Worm (Caenorhabditis elegans) whole organism, late embryonic: Measurements from ENCODE around the gene clec-212.

Experiments
- C38D4.7 ChIP-seq: fragments of 200-800 bp; sonication (Bioruptor generic); optimal IDR thresholded peaks from 2 replicates; lab custom pipeline; 2018; ENCODE audit warnings: mild to moderate bottlenecking, missing genetic modification characterization, moderate library complexity, missing compliant biosample characterization
- F13H6.1 ChIP-seq: sonication (generic microtip); optimal IDR thresholded peaks from 2 replicates; lab custom pipeline; 2016; ENCODE audit warnings: missing genetic modification characterization, missing compliant biosample characterization
- K02D7.2 ChIP-seq: sonication (generic microtip); optimal IDR thresholded peaks from 2 replicates; lab custom pipeline; 2017; ENCODE audit warnings: mild to moderate bottlenecking, missing genetic modification characterization, missing compliant biosample characterization
- K09A11.1 ChIP-seq: sonication (generic microtip); optimal IDR thresholded peaks from 2 replicates; lab custom pipeline; 2017; ENCODE audit warnings: antibody characterized with exemption, mild to moderate bottlenecking, missing genetic modification characterization, missing compliant biosample characterization; ENCODE audit not compliant: insufficient read depth
- ahr-1 ChIP-seq: sonication (generic microtip); optimal IDR thresholded peaks from 2 replicates; lab custom pipeline; 2016; ENCODE audit warnings: missing genetic modification characterization, missing compliant biosample characterization
- ceh-22 ChIP-seq: sonication (generic microtip); optimal IDR thresholded peaks from 2 replicates; lab custom pipeline; 2017; ENCODE audit warnings: missing biosample characterization, missing genetic modification characterization
- ceh-45 ChIP-seq: fragments of 200-800 bp; sonication (Bioruptor generic); IDR thresholded peaks from 2 replicates; pipeline ENCODE4 v1.3.6; 2022; ENCODE audit warnings: missing genetic modification reagents, missing genetic modification characterization, missing compliant biosample characterization
- dve-1 ChIP-seq: sonication (generic microtip); optimal IDR thresholded peaks from 2 replicates; lab custom pipeline; 2017; ENCODE audit warnings: antibody characterized with exemption, mild to moderate bottlenecking, missing genetic modification characterization, missing compliant biosample characterization
- elt-2 ChIP-seq: sonication (generic microtip); optimal IDR thresholded peaks from 2 replicates; lab custom pipeline; 2016; ENCODE audit warnings: missing genetic modification reagents, missing genetic modification characterization, missing compliant biosample characterization
- elt-4 ChIP-seq: sonication (generic microtip); optimal IDR thresholded peaks from 2 replicates; lab custom pipeline; 2016; ENCODE audit warnings: missing genetic modification characterization, missing compliant biosample characterization
- fax-1 ChIP-seq: sonication (generic microtip); optimal IDR thresholded peaks from 2 replicates; lab custom pipeline; 2016; ENCODE audit warnings: missing genotype, missing genetic modification characterization, missing compliant biosample characterization
- fkh-10 ChIP-seq: fragments of 150-350 bp; optimal IDR thresholded peaks from 2 replicates; lab custom pipeline; 2014; ENCODE audit warnings: missing biosample characterization, missing genetic modification reagents, missing genetic modification characterization
- fkh-6 ChIP-seq: sonication (generic microtip); optimal IDR thresholded peaks from 2 replicates; lab custom pipeline; 2016; ENCODE audit warnings: missing genetic modification characterization, missing compliant biosample characterization
- gmeb-2 ChIP-seq: sonication (generic microtip); optimal IDR thresholded peaks from 2 replicates; lab custom pipeline; 2016; ENCODE audit warnings: missing genetic modification characterization, inconsistent platforms, missing compliant biosample characterization
- hlh-13 ChIP-seq: fragments of 200-800 bp; sonication (Bioruptor generic); optimal IDR thresholded peaks from 2 replicates; lab custom pipeline; 2018; ENCODE audit warnings: mild to moderate bottlenecking, missing genetic modification characterization, missing compliant biosample characterization
- hlh-30 ChIP-seq: sonication (generic microtip); optimal IDR thresholded peaks from 2 replicates; lab custom pipeline; 2017; ENCODE audit warnings: antibody characterized with exemption, missing genetic modification characterization, missing compliant biosample characterization; ENCODE audit not compliant: insufficient read depth
- hlh-8 ChIP-seq: sonication (generic microtip); optimal IDR thresholded peaks from 2 replicates; lab custom pipeline; 2016; ENCODE audit warnings: missing genotype, missing genetic modification characterization, missing compliant biosample characterization
- mec-3 ChIP-seq: sonication (generic microtip); optimal IDR thresholded peaks from 2 replicates; lab custom pipeline; 2016; ENCODE audit warnings: borderline replicate concordance, missing genetic modification characterization, missing compliant biosample characterization
- nfya-1 ChIP-seq: sonication (generic microtip); optimal IDR thresholded peaks from 2 replicates; lab custom pipeline; 2017; ENCODE audit warnings: missing genetic modification characterization, mild to moderate bottlenecking, missing compliant biosample characterization, antibody characterized with exemption, moderate library complexity
- pag-3 ChIP-seq: sonication (generic microtip); optimal IDR thresholded peaks from 2 replicates; lab custom pipeline; 2016; ENCODE audit warnings: missing compliant biosample characterization, missing genetic modification characterization, borderline replicate concordance
- pha-2 ChIP-seq: sonication (generic microtip); optimal IDR thresholded peaks from 2 replicates; lab custom pipeline; 2017; ENCODE audit warnings: mild to moderate bottlenecking, missing genetic modification characterization, missing compliant biosample characterization
- rnt-1 ChIP-seq: sonication (generic microtip); optimal IDR thresholded peaks from 2 replicates; lab custom pipeline; 2016; ENCODE audit warnings: missing genetic modification characterization, missing compliant biosample characterization
- syd-9 ChIP-seq: sonication (generic microtip); optimal IDR thresholded peaks from 2 replicates; lab custom pipeline; 2016; ENCODE audit warnings: mild to moderate bottlenecking, missing genetic modification characterization, moderate library complexity, missing compliant biosample characterization
- tbx-7 ChIP-seq: sonication (generic microtip); optimal IDR thresholded peaks from 2 replicates; lab custom pipeline; 2016; ENCODE audit warnings: missing genotype, missing genetic modification characterization, missing compliant biosample characterization

The clec-212 gene

DNA sequence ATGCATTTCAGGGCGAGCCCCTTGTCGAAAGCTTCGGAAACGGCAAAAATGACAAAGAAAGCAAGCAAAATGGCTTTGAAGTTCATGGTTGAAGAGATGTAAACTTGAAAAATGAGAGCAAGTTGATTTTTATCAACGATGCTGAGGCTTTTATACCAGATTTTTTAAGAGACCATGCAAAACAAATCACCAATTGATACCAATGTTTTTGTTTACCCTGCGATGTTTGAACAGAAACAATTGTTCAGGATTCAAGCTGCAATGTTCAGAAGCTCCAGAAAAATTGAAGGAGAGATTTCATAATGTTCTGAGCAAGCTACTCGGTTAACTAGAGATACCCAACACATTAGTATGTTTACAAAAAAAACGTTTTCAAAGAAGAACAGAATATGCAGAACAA lies 47.9 kb downstream of the clec-212 start, which contains the start of gene C54F6.15:
Gene C54F6.15, minus strand, starts transcription at position 101 of the 400 bp plus-strand sequence.
- TF ChIP-seq K02D7.2 (tag; lab: Kevin White, UChicago) (no peak), pha-2 (no peak), fax-1 (tag; lab: Kevin White, UChicago) (no peak), hlh-13 (no peak), hlh-8 (tag; lab: Kevin White, UChicago) (no peak), mec-3 (no peak), nfya-1 (tag; lab: Kevin White, UChicago) (no peak), fkh-10 (no peak), tbx-7 (tag; lab: Kevin White, UChicago) (no peak), F13H6.1 (tag; lab: Kevin White, UChicago) (no peak)

DNA sequence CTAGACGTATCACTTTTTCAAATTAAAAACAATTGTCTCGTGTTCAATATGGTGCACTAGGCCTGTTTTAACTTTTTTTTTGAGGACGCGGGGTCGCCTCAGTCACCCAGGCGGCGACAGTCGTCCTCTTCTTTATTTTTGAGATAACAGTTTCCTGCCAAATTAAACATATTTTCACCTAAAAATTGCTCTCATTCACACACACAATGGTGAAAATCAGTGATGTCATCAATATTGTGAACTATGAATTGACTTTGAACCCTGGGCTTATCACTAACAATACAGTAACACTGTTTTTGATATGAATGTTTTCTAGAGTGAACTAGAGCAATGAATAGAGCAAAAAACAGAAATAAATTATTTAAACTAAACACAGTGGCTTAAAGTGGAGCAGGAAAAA lies 48.9 kb downstream of the clec-212 start:
- no peak for TF ChIP-seq C38D4.7
- TF ChIP-seq elt-4 (tag; lab: Kevin White, UChicago), result no peak
- TF ChIP-seq gmeb-2, result no peak
- no peak for TF ChIP-seq rnt-1
- no peak for TF ChIP-seq K09A11.1
- TF ChIP-seq dve-1 (tag; lab: Kevin White, UChicago), result no peak
- TF ChIP-seq fkh-6, result no peak
- TF ChIP-seq ahr-1, result no peak
- no peak for TF ChIP-seq pag-3 (tag; lab: Kevin White, UChicago)
- TF ChIP-seq elt-2 (tag; lab: Kevin White, UChicago), result no peak

DNA sequence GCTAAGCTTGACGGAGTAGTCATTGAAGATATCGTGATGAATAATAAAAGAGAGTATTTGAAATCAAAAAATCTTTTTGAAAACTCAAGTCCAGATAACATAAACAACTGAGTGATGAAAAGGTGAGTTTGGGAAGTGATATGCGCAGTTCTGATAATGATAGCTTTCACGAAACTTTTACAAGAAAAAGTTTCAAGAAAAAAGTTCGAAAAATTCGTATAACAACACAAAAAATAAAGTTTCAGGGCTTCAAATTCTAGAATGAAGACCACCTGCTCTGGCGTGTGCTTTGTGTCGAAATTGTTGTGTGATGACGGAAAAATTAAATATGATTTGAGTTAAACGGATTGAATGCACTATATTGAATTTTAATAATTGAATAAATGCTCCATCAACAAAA lies 50.1 kb downstream of the clec-212 start, which contains the start of gene srb-19:
Gene srb-19, minus strand, starts transcription at position 101 of the 400 bp plus-strand sequence.
- TF ChIP-seq K02D7.2 (tag; lab: Kevin White, UChicago) (no peak), hlh-30 (no peak), ceh-22 (tag; lab: Kevin White, UChicago) (no peak), ceh-45 (GFP tag; lab: Robert Waterston, UW) (no peak), syd-9 (tag; lab: Kevin White, UChicago) (no peak), C38D4.7 (no peak)
